Fruit fly (Drosophila melanogaster): Measurements from ENCODE around the gene scu.

Gene scu

DNA sequence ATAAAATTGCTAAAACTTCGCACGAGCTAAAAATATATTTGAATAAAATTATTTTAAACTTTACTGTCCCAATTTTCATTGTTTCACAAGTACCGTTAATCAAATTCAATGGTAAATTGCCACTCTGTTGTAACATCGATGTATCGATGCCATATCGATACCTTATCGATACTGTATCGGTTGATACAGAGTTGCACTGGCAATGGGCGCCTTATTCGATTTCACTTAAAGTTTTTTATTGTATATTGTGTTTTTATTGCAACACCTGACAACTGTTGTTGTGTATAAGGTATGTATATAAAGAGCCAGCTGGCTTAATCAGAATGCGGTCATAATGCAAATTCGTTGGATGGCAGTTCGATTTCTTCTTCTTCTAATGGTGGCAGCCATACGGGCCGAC lies 47.2 kb downstream of the scu start, which contains the start of gene CG43229:
CG43229 (plus strand) TSS at position 246 of the 400 bp plus-strand sequence.
- no peak for TF ChIP-seq gl (tag; optimal IDR thresholded peaks at IDR 0.05)

DNA sequence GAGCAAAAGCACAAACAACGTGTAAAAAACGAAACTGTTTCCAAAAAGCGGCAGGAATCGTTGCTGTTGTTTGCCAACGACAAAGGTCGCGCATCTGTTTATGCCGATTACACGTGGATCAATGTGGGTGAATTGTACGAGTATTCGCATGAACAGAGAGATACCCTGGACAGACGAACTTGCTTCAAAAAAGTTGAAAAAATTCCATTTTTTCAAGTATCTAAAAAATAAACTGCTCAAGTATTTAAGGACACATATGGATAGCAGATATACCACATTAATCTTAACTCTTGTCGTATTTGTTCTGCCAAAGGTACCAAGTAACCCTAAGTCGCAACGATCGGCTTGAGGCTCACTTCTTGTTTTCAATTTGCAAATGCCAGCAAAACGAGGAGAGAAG lies 48.9 kb downstream of the scu start:
- no peak for TF ChIP-seq CG8301 (tag; optimal IDR thresholded peaks at IDR 0.05)
- TF ChIP-seq D1 (tag; optimal IDR thresholded peaks at IDR 0.05) = no peak
- no peak for TF ChIP-seq CG32121 (GFP tag; IDR thresholded peaks at IDR 0.05)
- TF ChIP-seq CG13204 (GFP tag; optimal IDR thresholded peaks at IDR 0.05) = no peak
- TF ChIP-seq CG9948 (tag; optimal IDR thresholded peaks at IDR 0.05) = no peak
- no peak for TF ChIP-seq CG12605 (GFP tag; IDR thresholded peaks at IDR 0.05)
- no peak for TF ChIP-seq CG8159 (tag; optimal IDR thresholded peaks at IDR 0.05)
- no peak for TF ChIP-seq Snoo (tag; optimal IDR thresholded peaks at IDR 0.05)
- TF ChIP-seq CG14655 (GFP tag; optimal IDR thresholded peaks at IDR 0.05) = no peak
- no peak for TF ChIP-seq Ets98B (GFP tag; IDR thresholded peaks at IDR 0.05)

DNA sequence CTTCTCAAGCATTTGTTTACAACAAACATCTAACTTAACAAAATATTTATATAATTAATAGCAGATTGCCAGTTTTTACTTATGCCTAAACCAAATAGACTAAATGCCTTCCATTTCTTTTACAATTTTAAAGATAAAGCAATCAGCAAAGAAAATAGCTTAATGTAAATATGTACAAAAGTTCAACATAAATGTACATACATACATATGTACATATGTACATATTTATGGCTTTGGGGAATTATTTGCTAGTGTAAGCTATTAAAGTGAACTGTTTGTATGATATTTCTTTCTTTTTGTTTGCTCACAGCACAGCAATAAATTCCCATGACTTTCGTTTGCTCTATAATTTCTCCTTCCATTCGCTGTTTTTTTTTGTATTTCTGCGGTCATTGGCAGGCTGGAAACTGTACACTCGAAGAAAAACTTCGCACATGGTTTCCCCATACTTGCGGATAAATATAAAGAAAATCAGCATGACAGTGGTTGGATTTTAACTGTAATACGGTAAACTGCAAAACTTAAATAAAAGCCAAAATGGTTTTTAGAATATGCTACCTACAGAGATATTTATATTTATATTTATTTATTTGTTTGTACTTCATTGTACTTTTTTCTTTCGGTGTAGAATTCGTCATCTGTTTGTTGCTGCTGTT lies 50.0 kb downstream of the scu start:
- no peak for TF ChIP-seq gl (tag; optimal IDR thresholded peaks at IDR 0.05)
- TF ChIP-seq CG14655 (GFP tag; optimal IDR thresholded peaks at IDR 0.05) = no peak
- TF ChIP-seq CG9948 (tag; optimal IDR thresholded peaks at IDR 0.05) = no peak

Measured in whole organism, pupa.